Fruit fly (Drosophila melanogaster) whole organism, embryonic: Measurements from ENCODE around the gene orb.

Experiments used
- CG11504 ChIP-seq: fragments of 200-800 bp; sonication (Bioruptor generic); optimal IDR thresholded peaks from 3 replicates; lab custom pipeline; 2019; ENCODE audit warnings: missing biosample characterization, mild to moderate bottlenecking, missing genetic modification characterization, moderate library complexity
- CG14050 ChIP-seq: fragments of 200-800 bp; sonication (Bioruptor generic); IDR thresholded peaks from 3 replicates; pipeline ENCODE4 v1.3.6; 2022; ENCODE audit warnings: missing biosample characterization, missing genetic modification characterization
- CG14965 ChIP-seq: fragments of 200-800 bp; sonication (Bioruptor generic); optimal IDR thresholded peaks from 2 replicates; lab custom pipeline; 2016; ENCODE audit warnings: missing biosample characterization, missing genetic modification characterization, borderline replicate concordance
- CG15073 ChIP-seq: fragments of 200-800 bp; sonication (Bioruptor generic); optimal IDR thresholded peaks from 2 replicates; lab custom pipeline; 2016; ENCODE audit warnings: missing biosample characterization, missing genetic modification characterization
- CG1832 ChIP-seq: fragments of 200-800 bp; sonication (Bioruptor generic); optimal IDR thresholded peaks from 2 replicates; lab custom pipeline; 2017; ENCODE audit warnings: missing biosample characterization, mild to moderate bottlenecking, missing genetic modification characterization, inconsistent platforms
- CG18476 ChIP-seq: fragments of 200-800 bp; sonication (Bioruptor generic); optimal IDR thresholded peaks from 2 replicates; lab custom pipeline; 2016; ENCODE audit warnings: missing biosample characterization, mild to moderate bottlenecking, missing genetic modification characterization
- CG18599 ChIP-seq: fragments of 200-800 bp; sonication (Bioruptor generic); optimal IDR thresholded peaks from 3 replicates; lab custom pipeline; 2017; ENCODE audit warnings: missing biosample characterization, missing genetic modification characterization, mild to moderate bottlenecking, moderate library complexity, missing genetic modification reagents
- CG2116 ChIP-seq: fragments of 200-800 bp; sonication (Bioruptor generic); optimal IDR thresholded peaks from 3 replicates; lab custom pipeline; 2018; ENCODE audit warnings: missing biosample characterization, mild to moderate bottlenecking, missing genetic modification characterization
- CG31365 ChIP-seq: fragments of 200-800 bp; sonication (Bioruptor generic); optimal IDR thresholded peaks from 2 replicates; lab custom pipeline; 2018; ENCODE audit warnings: missing biosample characterization, mild to moderate bottlenecking, missing genetic modification characterization
- CG3281 ChIP-seq: fragments of 200-800 bp; sonication (Bioruptor generic); optimal IDR thresholded peaks from 3 replicates; lab custom pipeline; 2017; ENCODE audit warnings: missing biosample characterization, mild to moderate bottlenecking, missing genetic modification characterization
- CG4328 ChIP-seq: fragments of 200-800 bp; sonication (Bioruptor generic); optimal IDR thresholded peaks from 3 replicates; lab custom pipeline; 2017; ENCODE audit warnings: missing biosample characterization, missing genetic modification reagents, missing genetic modification characterization
- CG4404 ChIP-seq: fragments of 200-800 bp; sonication (Bioruptor generic); IDR thresholded peaks from 2 replicates; pipeline ENCODE4 v1.3.6; 2022; ENCODE audit warnings: missing biosample characterization, missing genetic modification characterization
- CG7357 ChIP-seq: fragments of 200-800 bp; sonication (Bioruptor generic); IDR thresholded peaks from 3 replicates; pipeline ENCODE4 v1.3.6; 2022; ENCODE audit warnings: missing biosample characterization, missing genetic modification characterization
- CG8089 ChIP-seq: fragments of 200-800 bp; sonication (Bioruptor generic); optimal IDR thresholded peaks from 3 replicates; lab custom pipeline; 2016; ENCODE audit warnings: missing biosample characterization, missing genetic modification characterization
- Chrac-16 ChIP-seq: fragments of 200-800 bp; sonication (Bioruptor generic); optimal IDR thresholded peaks from 3 replicates; lab custom pipeline; 2016; ENCODE audit warnings: missing biosample characterization, missing genetic modification characterization
- CrebB ChIP-seq: fragments of 200-800 bp; sonication (Bioruptor generic); optimal IDR thresholded peaks from 3 replicates; lab custom pipeline; 2018; ENCODE audit warnings: missing biosample characterization, mild to moderate bottlenecking, missing genetic modification characterization
- Dip3 ChIP-seq: fragments of 200-800 bp; sonication (Bioruptor generic); optimal IDR thresholded peaks from 3 replicates; lab custom pipeline; 2016; ENCODE audit warnings: missing biosample characterization, missing genetic modification characterization
- Fer2 ChIP-seq: fragments of 200-800 bp; sonication (Bioruptor generic); optimal IDR thresholded peaks from 2 replicates; lab custom pipeline; 2018; ENCODE audit warnings: missing biosample characterization, mild to moderate bottlenecking, missing genetic modification characterization, moderate library complexity
- H15 ChIP-seq: fragments of 200-800 bp; sonication (Bioruptor generic); IDR thresholded peaks from 3 replicates; pipeline ENCODE4 v1.3.6; 2022; ENCODE audit warnings: missing biosample characterization, missing genetic modification characterization
- HHEX ChIP-seq: fragments of 200-800 bp; sonication (Bioruptor generic); optimal IDR thresholded peaks from 3 replicates; lab custom pipeline; 2017; ENCODE audit warnings: missing biosample characterization, mild to moderate bottlenecking, missing genetic modification characterization, missing genetic modification reagents
- Oli ChIP-seq: fragments of 200-800 bp; sonication (Bioruptor generic); optimal IDR thresholded peaks from 2 replicates; lab custom pipeline; 2018; ENCODE audit warnings: missing biosample characterization, mild to moderate bottlenecking, missing genetic modification characterization, moderate library complexity
- TFAM ChIP-seq: fragments of 200-800 bp; sonication (Bioruptor generic); optimal IDR thresholded peaks from 2 replicates; lab custom pipeline; 2017; ENCODE audit warnings: missing biosample characterization, missing genetic modification characterization, inconsistent platforms
- Tbp ChIP-seq: fragments of >200 bp; optimal IDR thresholded peaks from 2 replicates; lab custom pipeline; 2018; ENCODE audit warnings: missing biosample characterization, missing genetic modification characterization
- abd-A ChIP-seq: fragments of 200-800 bp; sonication (Bioruptor generic); optimal IDR thresholded peaks from 3 replicates; lab custom pipeline; 2019; ENCODE audit warnings: missing biosample characterization, mild to moderate bottlenecking, missing genetic modification characterization, moderate library complexity
- ac ChIP-seq: fragments of 200-800 bp; sonication (Bioruptor generic); optimal IDR thresholded peaks from 3 replicates; lab custom pipeline; 2017; ENCODE audit warnings: missing biosample characterization, mild to moderate bottlenecking, missing genetic modification characterization
- ash1 ChIP-seq: fragments of 200-800 bp; sonication (Bioruptor generic); optimal IDR thresholded peaks from 2 replicates; lab custom pipeline; 2018; ENCODE audit warnings: missing biosample characterization, mild to moderate bottlenecking, missing genetic modification characterization
- az2 ChIP-seq: fragments of 200-800 bp; sonication (Bioruptor generic); optimal IDR thresholded peaks from 3 replicates; lab custom pipeline; 2016; ENCODE audit warnings: missing biosample characterization, missing genetic modification characterization
- bsh ChIP-seq, 2 experiments: fragments of 200-800 bp; sonication (Bioruptor generic); optimal IDR thresholded peaks; 2 replicates each; lab custom pipeline; 2017 to 2018; ENCODE audit warnings: mild to moderate bottlenecking in 2 of 2, missing biosample characterization in 2 of 2, missing genetic modification characterization in 2 of 2, moderate library complexity in 1 of 2
- cad ChIP-seq: fragments of >200 bp; optimal IDR thresholded peaks from 2 replicates; lab custom pipeline; 2017; ENCODE audit warnings: missing biosample characterization, missing genetic modification characterization
- cato ChIP-seq: fragments of 200-800 bp; sonication (Bioruptor generic); optimal IDR thresholded peaks from 2 replicates; lab custom pipeline; 2016; ENCODE audit warnings: missing biosample characterization, missing genetic modification characterization, borderline replicate concordance
- dimm ChIP-seq: fragments of 200-800 bp; sonication (Bioruptor generic); IDR thresholded peaks from 2 replicates; pipeline ENCODE4 v1.3.6; 2022; ENCODE audit warnings: missing biosample characterization, missing genetic modification characterization
- dm ChIP-seq: fragments of 200-800 bp; sonication (Bioruptor generic); optimal IDR thresholded peaks from 3 replicates; lab custom pipeline; 2016; ENCODE audit warnings: missing biosample characterization, missing genetic modification characterization
- eve ChIP-seq, 2 experiments: fragments of >200 bp; optimal IDR thresholded peaks; 2 replicates each; lab custom pipeline; 2017; ENCODE audit warnings: missing biosample characterization in 2 of 2, missing genetic modification characterization in 2 of 2
- ewg ChIP-seq: fragments of 200-800 bp; sonication (Bioruptor generic); optimal IDR thresholded peaks from 3 replicates; lab custom pipeline; 2017; ENCODE audit warnings: mild to moderate bottlenecking, missing biosample characterization, missing genetic modification reagents, missing genetic modification characterization
- exex ChIP-seq: fragments of 200-800 bp; sonication (Bioruptor generic); optimal IDR thresholded peaks from 4 replicates; lab custom pipeline; 2018; ENCODE audit warnings: missing biosample characterization, mild to moderate bottlenecking, missing genetic modification characterization, moderate library complexity
- fd3F ChIP-seq: fragments of 200-800 bp; sonication (Bioruptor generic); optimal IDR thresholded peaks from 2 replicates; lab custom pipeline; 2018; ENCODE audit warnings: missing biosample characterization, mild to moderate bottlenecking, missing genetic modification characterization, moderate library complexity
- ftz-f1 ChIP-seq: fragments of 200-800 bp; sonication (Bioruptor generic); optimal IDR thresholded peaks from 2 replicates; lab custom pipeline; 2016; ENCODE audit warnings: missing biosample characterization, missing genetic modification characterization
- lmd ChIP-seq: fragments of 200-800 bp; sonication (Bioruptor generic); IDR thresholded peaks from 2 replicates; pipeline ENCODE4 v1.3.6; 2022; ENCODE audit warnings: missing biosample characterization, missing genetic modification characterization
- lov ChIP-seq, 2 experiments: fragments of 200-800 bp in 1 of 2; fragments of >200 bp in 1 of 2; sonication (Bioruptor generic) in 1 of 2; IDR thresholded peaks in 1 of 2; optimal IDR thresholded peaks in 1 of 2; 2 replicates in 1 of 2; 3 replicates in 1 of 2; pipeline versions ENCODE4 v1.3.6 to Lab custom; 2017 to 2022; ENCODE audit warnings: missing biosample characterization in 1 of 2, missing genetic modification characterization in 1 of 2
- mirr ChIP-seq: fragments of 200-800 bp; sonication (Bioruptor generic); optimal IDR thresholded peaks from 3 replicates; lab custom pipeline; 2018; ENCODE audit warnings: missing biosample characterization, mild to moderate bottlenecking, missing genetic modification characterization
- mld ChIP-seq: fragments of 200-800 bp; sonication (Bioruptor generic); IDR thresholded peaks from 3 replicates; pipeline ENCODE4 v1.3.6; 2022; ENCODE audit warnings: missing biosample characterization, missing genetic modification characterization; ENCODE audit not compliant: partially characterized antibody
- pzg ChIP-seq: fragments of 200-800 bp; sonication (Bioruptor generic); optimal IDR thresholded peaks from 3 replicates; lab custom pipeline; 2018; ENCODE audit warnings: missing biosample characterization, mild to moderate bottlenecking, missing genetic modification characterization, moderate library complexity
- row ChIP-seq: fragments of 200-800 bp; sonication (Bioruptor generic); IDR thresholded peaks from 3 replicates; pipeline ENCODE4 v1.3.6; 2022; ENCODE audit warnings: missing biosample characterization, missing genetic modification characterization
- sim ChIP-seq: fragments of 200-800 bp; sonication (Bioruptor generic); IDR thresholded peaks from 2 replicates; pipeline ENCODE4 v1.3.6; 2022; ENCODE audit warnings: missing biosample characterization, missing genetic modification characterization
- sima ChIP-seq: fragments of 200-800 bp; sonication (Bioruptor generic); optimal IDR thresholded peaks from 2 replicates; lab custom pipeline; 2016; ENCODE audit warnings: missing biosample characterization, missing genetic modification characterization
- slbo ChIP-seq: fragments of 200-800 bp; sonication (Bioruptor generic); IDR thresholded peaks from 2 replicates; pipeline ENCODE4 v1.3.6; 2022; ENCODE audit warnings: missing biosample characterization, missing genetic modification characterization
- slou ChIP-seq: fragments of 200-800 bp; sonication (Bioruptor generic); optimal IDR thresholded peaks from 3 replicates; lab custom pipeline; 2016; ENCODE audit warnings: missing biosample characterization, missing genetic modification characterization
- unpg ChIP-seq: fragments of 200-800 bp; sonication (Bioruptor generic); optimal IDR thresholded peaks from 3 replicates; lab custom pipeline; 2018; ENCODE audit warnings: missing biosample characterization, mild to moderate bottlenecking, missing genetic modification characterization, moderate library complexity
- usp ChIP-seq: fragments of >200 bp; optimal IDR thresholded peaks from 2 replicates; lab custom pipeline; 2017; ENCODE audit warnings: missing biosample characterization, missing genetic modification characterization
- yki ChIP-seq: fragments of >200 bp; optimal IDR thresholded peaks from 3 replicates; lab custom pipeline; 2018
- zen ChIP-seq: fragments of 200-800 bp; sonication (Bioruptor generic); optimal IDR thresholded peaks from 3 replicates; lab custom pipeline; 2018; ENCODE audit warnings: missing biosample characterization, mild to moderate bottlenecking, missing genetic modification characterization, moderate library complexity

Gene orb

DNA sequence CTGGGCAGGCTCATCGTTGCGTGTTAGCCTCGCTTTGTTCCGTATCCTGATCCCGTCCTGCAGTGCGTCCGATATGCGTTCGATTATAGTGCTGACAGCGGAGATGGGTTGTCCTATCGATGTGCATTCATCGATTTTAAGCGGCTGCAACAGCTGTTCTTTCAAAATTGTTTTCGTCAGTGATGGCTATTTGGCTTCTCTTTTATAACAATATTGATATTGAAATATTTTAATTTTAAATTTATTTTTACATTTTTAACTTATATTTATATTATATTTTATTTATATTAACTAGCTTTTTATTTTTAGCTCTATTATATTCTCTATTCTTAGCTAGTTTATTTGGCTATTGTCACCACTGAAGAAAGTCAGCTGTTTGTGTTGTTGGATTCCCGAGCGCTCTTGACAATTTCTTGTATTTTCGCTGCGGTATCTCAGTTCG lies 22.6 kb downstream of the orb start, which contains the start of the genes wda and Pex11c (continued):
- peak; percentile 55 for TF ChIP-seq CG4328 (GFP tag; lab: Kevin White, UChicago)
- peak in 1 of 2 experiments; percentile 93 for TF ChIP-seq bsh (GFP tag; optimal IDR thresholded peaks at IDR 0.05; lab: Kevin White, UChicago)
- TF ChIP-seq cad, result no peak
- no peak for TF ChIP-seq lov (optimal IDR thresholded peaks at IDR 0.05; lab: Kevin White, UChicago)
- no peak for TF ChIP-seq lov (GFP tag; IDR thresholded peaks at IDR 0.05; lab: Robert Waterston, UW)
- TF ChIP-seq CG8089 (GFP tag; lab: Kevin White, UChicago), result no peak
- peak; percentile 85 for TF ChIP-seq CG18599 (GFP tag; lab: Kevin White, UChicago)
- peak; percentile 92 for TF ChIP-seq slbo
- peak; percentile 62 for TF ChIP-seq exex (tag; lab: Kevin White, UChicago)
- TF ChIP-seq cato, result peak; percentile 77
- no peak for TF ChIP-seq CG31365 (tag; lab: Kevin White, UChicago)
- peak; percentile 80 for TF ChIP-seq zen (tag; lab: Kevin White, UChicago)
- no peak for TF ChIP-seq Tbp (GFP tag; lab: Kevin White, UChicago)
- peak; percentile 38 for TF ChIP-seq CG15073
- peak; percentile 84 for TF ChIP-seq CG4404 (GFP tag; lab: Robert Waterston, UW)
- peak; percentile 94 for TF ChIP-seq row
- peak; percentile 88 for TF ChIP-seq Oli (tag; lab: Kevin White, UChicago)
- TF ChIP-seq slou (GFP tag; lab: Kevin White, UChicago), result peak; percentile 36
- TF ChIP-seq CG3281 (GFP tag; lab: Kevin White, UChicago), result peak; percentile 61
- TF ChIP-seq CG14965, result no peak
- no peak for TF ChIP-seq CG18476 (GFP tag; lab: Kevin White, UChicago)
- peak; percentile 29 for TF ChIP-seq CrebB (tag; lab: Kevin White, UChicago)
- no peak; the same call in 2 of the 3 replicates for TF ChIP-seq CG14050
- TF ChIP-seq ewg (GFP tag; lab: Kevin White, UChicago), result peak; percentile 72
- TF ChIP-seq CG1832 (GFP tag; lab: Kevin White, UChicago), result no peak
- no peak for TF ChIP-seq mld (GFP tag; lab: Robert Waterston, UW)
- peak; percentile 87 for TF ChIP-seq H15 (GFP tag; lab: Robert Waterston, UW)
- no peak for TF ChIP-seq sim
- no peak for TF ChIP-seq sima (GFP tag; lab: Kevin White, UChicago)
- no peak for TF ChIP-seq yki
- no peak for TF ChIP-seq ftz-f1 (GFP tag; lab: Kevin White, UChicago)
- peak; percentile 94 for TF ChIP-seq unpg (GFP tag; lab: Kevin White, UChicago)
- no peak for TF ChIP-seq TFAM (GFP tag; lab: Kevin White, UChicago)
- peak; percentile 75; the same call in 2 of the 3 replicates for TF ChIP-seq CG7357 (GFP tag; lab: Robert Waterston, UW)
- TF ChIP-seq mirr (GFP tag; lab: Kevin White, UChicago), result no peak
- TF ChIP-seq usp, result no peak
- peak; percentile 44 for TF ChIP-seq Fer2 (tag; lab: Kevin White, UChicago)
- peak; percentile 26 for TF ChIP-seq Dip3 (GFP tag; lab: Kevin White, UChicago)
- peak; percentile 87 for TF ChIP-seq CG2116 (GFP tag; lab: Kevin White, UChicago)
- TF ChIP-seq fd3F, result peak; percentile 88
- TF ChIP-seq lmd (GFP tag; lab: Robert Waterston, UW), result peak; percentile 87; the same call in 1 of the 2 replicates
- no peak; the same call in 1 of the 2 replicates for TF ChIP-seq dimm
- TF ChIP-seq HHEX (GFP tag; lab: Kevin White, UChicago), result peak; percentile 82
- no peak for TF ChIP-seq CG11504 (tag; lab: Kevin White, UChicago)
- no peak for TF ChIP-seq abd-A (tag; lab: Kevin White, UChicago)
- peak; percentile 76 for TF ChIP-seq Chrac-16 (GFP tag; lab: Kevin White, UChicago)
- TF ChIP-seq pzg, result peak; percentile 37
- peak; percentile 88 for TF ChIP-seq az2
- no peak for TF ChIP-seq ash1
- no peak for TF ChIP-seq eve (GFP tag; optimal IDR thresholded peaks at IDR 0.05; lab: Kevin White, UChicago)
- peak; percentile 39 for TF ChIP-seq ac (GFP tag; lab: Kevin White, UChicago)
- no peak for TF ChIP-seq dm (GFP tag; lab: Kevin White, UChicago)
